Fruit fly (Drosophila melanogaster): Measurements from ENCODE around the gene Dip-C.
A peak's percentile ranks its signal among the peaks of the same experiment; 100 is the strongest.

The Dip-C gene

DNA sequence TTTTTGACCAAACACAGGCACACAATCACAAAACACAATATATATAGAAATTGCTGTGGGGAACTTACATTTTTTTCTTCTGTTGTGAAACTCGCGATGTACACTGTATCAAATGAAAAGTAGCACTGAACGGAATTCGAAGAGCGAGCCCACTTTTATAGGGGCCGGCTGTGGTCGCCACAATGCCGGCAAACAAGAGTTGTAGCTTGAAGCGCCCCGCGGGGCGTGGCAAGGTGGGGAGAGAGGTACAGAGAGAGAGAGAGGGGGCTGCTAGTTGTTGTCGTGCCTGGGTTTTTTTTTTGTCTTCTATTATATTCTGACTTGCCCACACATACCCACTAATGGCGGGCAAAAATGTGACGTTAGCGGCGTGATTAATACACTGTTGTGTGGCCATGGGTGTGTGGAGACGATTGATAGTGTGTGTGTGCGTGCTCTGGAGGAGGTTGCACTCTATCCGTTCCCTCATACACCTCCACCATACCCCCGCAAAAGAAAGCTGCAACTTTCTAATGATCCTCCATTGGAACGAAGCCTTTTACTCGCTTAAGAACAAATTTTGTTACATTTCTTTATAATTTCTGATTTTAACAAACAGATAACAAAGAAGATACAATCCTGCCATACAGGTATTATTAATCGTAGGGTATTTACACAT, 44.3 kb downstream of the Dip-C start, which contains the start of gene GstD1 (continued):
- TF ChIP-seq CG10147 (GFP tag; optimal IDR thresholded peaks at IDR 0.05) (peak; percentile 76), CG43689 (GFP tag; IDR thresholded peaks at IDR 0.05) (no peak), CG11695 (GFP tag; IDR thresholded peaks at IDR 0.05) (0 out of 3 replicates have a peak, but pooled peaks have one; percentile 10), btn (GFP tag; optimal IDR thresholded peaks at IDR 0.05) (no peak), CG17361 (GFP tag; IDR thresholded peaks at IDR 0.05) (peak; percentile 49; the same call in 1 of the 3 replicates), CG8089 (GFP tag; optimal IDR thresholded peaks at IDR 0.05) (no peak), vvl (GFP tag; IDR thresholded peaks at IDR 0.05) (peak; percentile 44; the same call in 1 of the 2 replicates), Fer3 (tag; optimal IDR thresholded peaks at IDR 0.05) (peak; percentile 12), CG7928 (GFP tag; optimal IDR thresholded peaks at IDR 0.05) (peak; percentile 52), YL-1 (GFP tag; optimal IDR thresholded peaks at IDR 0.05) (no peak), nom (GFP tag; optimal IDR thresholded peaks at IDR 0.05) (peak; percentile 52), Tbp (GFP tag; optimal IDR thresholded peaks at IDR 0.05) (no peak), cas (GFP tag; IDR thresholded peaks at IDR 0.05) (0 out of 2 replicates have a peak, but pooled peaks have one; percentile 27), CG31441 (GFP tag; IDR thresholded peaks at IDR 0.05) (no peak), knrl (GFP tag; IDR thresholded peaks at IDR 0.05; ENCODE audit: partially characterized antibody) (no peak; the same call in 2 of the 3 replicates), Oaz (GFP tag; IDR thresholded peaks at IDR 0.05) (no peak), CG17385 (GFP tag; optimal IDR thresholded peaks at IDR 0.05) (no peak), C15 (GFP tag; IDR thresholded peaks at IDR 0.05) (no peak), Med (GFP tag) (peak; percentile 84), CG5180 (GFP tag; optimal IDR thresholded peaks at IDR 0.05) (no peak), ken (GFP tag; IDR thresholded peaks at IDR 0.05) (no peak), CG10565 (GFP tag; optimal IDR thresholded peaks at IDR 0.05) (no peak), ap (GFP tag; IDR thresholded peaks at IDR 0.05) (no peak), zen2 (GFP tag; IDR thresholded peaks at IDR 0.05; ENCODE audit: partially characterized antibody) (peak; percentile 38; the same call in 1 of the 3 replicates), stwl (tag; optimal IDR thresholded peaks at IDR 0.05) (no peak), Sox100B (GFP tag; optimal IDR thresholded peaks at IDR 0.05) (peak; percentile 18), Trl (optimal IDR thresholded peaks at IDR 0.05) (peak; percentile 69 to 83), Trl (GFP tag; optimal IDR thresholded peaks at IDR 0.05) (peak; percentile 33), sens-2 (GFP tag; IDR thresholded peaks at IDR 0.05) (no peak), CG13123 (GFP tag; optimal IDR thresholded peaks at IDR 0.05) (no peak), Oli (tag; optimal IDR thresholded peaks at IDR 0.05) (peak; percentile 41), Dll (GFP tag; IDR thresholded peaks at IDR 0.05; ENCODE audit: partially characterized antibody) (peak; percentile 54; the same call in 1 of the 4 replicates), gsb-n (tag; optimal IDR thresholded peaks at IDR 0.05) (no peak), CG11456 (GFP tag; IDR thresholded peaks at IDR 0.05) (no peak), Nf-YB (GFP tag; optimal IDR thresholded peaks at IDR 0.05) (no peak), CG3163 (GFP tag; optimal IDR thresholded peaks at IDR 0.05) (peak; percentile 95), gem (tag; optimal IDR thresholded peaks at IDR 0.05) (peak; percentile 65), CG12769 (tag; optimal IDR thresholded peaks at IDR 0.05) (peak; percentile 55), CG17328 (GFP tag; IDR thresholded peaks at IDR 0.05) (no peak), kni (GFP tag; optimal IDR thresholded peaks at IDR 0.05) (peak; percentile 39), bcd (GFP tag; optimal IDR thresholded peaks at IDR 0.05) (peak; percentile 51), CG6254 (GFP tag; optimal IDR thresholded peaks at IDR 0.05) (no peak), crp (GFP tag; optimal IDR thresholded peaks at IDR 0.05) (no peak), lab (GFP tag; optimal IDR thresholded peaks at IDR 0.05) (peak; percentile 43), Hr78 (GFP tag; optimal IDR thresholded peaks at IDR 0.05) (peak in 1 of 2 experiments; percentile 23), Ssrp (tag; optimal IDR thresholded peaks at IDR 0.05) (no peak), pita (GFP tag; optimal IDR thresholded peaks at IDR 0.05) (no peak), Side (GFP tag; optimal IDR thresholded peaks at IDR 0.05) (peak; percentile 2), E2f2 (GFP tag; IDR thresholded peaks at IDR 0.05) (0 out of 2 replicates have a peak, but pooled peaks have one; percentile 25)
